Worm (Caenorhabditis elegans) whole organism, L1 larva: ENCODE results near the gene R160.3.

Source experiments
- alr-1 ChIP-seq: fragments of 200-800 bp; sonication (Bioruptor generic); optimal IDR thresholded peaks from 2 replicates; lab custom pipeline; 2018; ENCODE audit warnings: borderline replicate concordance, mild to moderate bottlenecking, missing genetic modification characterization, missing compliant biosample characterization
- aly-2 ChIP-seq: fragments of 150-350 bp; optimal IDR thresholded peaks from 2 replicates; lab custom pipeline; 2014; ENCODE audit warnings: missing biosample characterization, missing genetic modification characterization
- ceh-8 ChIP-seq: fragments of 200-800 bp; sonication (Bioruptor generic); optimal IDR thresholded peaks from 2 replicates; lab custom pipeline; 2018; ENCODE audit warnings: mild to moderate bottlenecking, missing genetic modification characterization, moderate library complexity, missing compliant biosample characterization
- lin-13 ChIP-seq: fragments of 150-350 bp; optimal IDR thresholded peaks from 2 replicates; lab custom pipeline; 2014; ENCODE audit warnings: missing biosample characterization, missing genetic modification reagents, missing genetic modification characterization
- nhr-19 ChIP-seq: fragments of 200-800 bp; sonication (Bioruptor generic); conservative IDR thresholded peaks from 2 replicates; pipeline ENCODE4 v1.3.6; 2022; ENCODE audit warnings: missing genetic modification characterization, missing compliant biosample characterization
- nhr-77 ChIP-seq: fragments of 150-350 bp; optimal IDR thresholded peaks from 2 replicates; lab custom pipeline; 2014; ENCODE audit warnings: missing biosample characterization, missing genetic modification characterization
- pag-3 ChIP-seq: sonication (generic microtip); optimal IDR thresholded peaks from 2 replicates; lab custom pipeline; 2017; ENCODE audit warnings: missing genetic modification characterization, mild to moderate bottlenecking, missing compliant biosample characterization, antibody characterized with exemption, borderline replicate concordance; ENCODE audit not compliant: insufficient read depth
- pqm-1 ChIP-seq: sonication (generic microtip); optimal IDR thresholded peaks from 3 replicates; lab custom pipeline; 2017; ENCODE audit warnings: missing biosample characterization, missing genetic modification characterization
- skn-1 ChIP-seq: fragments of 150-350 bp; optimal IDR thresholded peaks from 2 replicates; lab custom pipeline; 2014; ENCODE audit warnings: missing biosample characterization, missing genetic modification characterization
- snpc-4 ChIP-seq: fragments of 150-350 bp; optimal IDR thresholded peaks from 2 replicates; lab custom pipeline; 2014; ENCODE audit warnings: missing biosample characterization, missing genetic modification characterization
- unc-130 ChIP-seq: fragments of 150-350 bp; optimal IDR thresholded peaks from 2 replicates; lab custom pipeline; 2017; ENCODE audit warnings: missing biosample characterization, missing genetic modification characterization, inconsistent platforms
- unc-62 ChIP-seq: fragments of 150-350 bp; optimal IDR thresholded peaks from 2 replicates; lab custom pipeline; 2014; ENCODE audit warnings: missing biosample characterization, missing genetic modification reagents, missing genetic modification characterization
- unc-98 ChIP-seq: fragments of 200-800 bp; sonication (Bioruptor generic); IDR thresholded peaks from 2 replicates; pipeline ENCODE4 v1.3.6; 2022; ENCODE audit warnings: missing genetic modification characterization, missing compliant biosample characterization

- TF ChIP-seq nhr-77 (no peak), unc-130 (tag; lab: Kevin White, UChicago) (no peak), unc-62 (GFP tag; lab: Kevin White, UChicago) (no peak), ceh-8 (GFP tag; lab: Kevin White, UChicago) (no peak), pqm-1 (tag; lab: Kevin White, UChicago) (no peak), pag-3 (tag; lab: Kevin White, UChicago) (no peak), snpc-4 (tag; lab: Kevin White, UChicago) (no peak), skn-1 (no peak), aly-2 (tag; lab: Kevin White, UChicago) (no peak), unc-98 (GFP tag; lab: Robert Waterston, UW) (no peak), lin-13 (GFP tag; lab: Kevin White, UChicago) (no peak), nhr-19 (GFP tag; lab: Robert Waterston, UW) (no peak), alr-1 (tag; lab: Kevin White, UChicago) (no peak)
Observed at ce11 chrX:4328816-4329215, 37.3 kb downstream of the R160.3 start, which contains the start of gene C24A8.5.
